Worm (Caenorhabditis elegans): ENCODE results near the gene B0035.21.

- TF ChIP-seq ama-1 (optimal IDR thresholded peaks at IDR 0.05) (no peak), pqm-1 (tag; optimal IDR thresholded peaks at IDR 0.05) (no peak)
These were observed 10.4 kb upstream of the B0035.21 start for ce11 chrIV:11316640-11317039.
